Worm (Caenorhabditis elegans): ENCODE results near the gene fip-1.

- TF ChIP-seq elt-2 (tag; optimal IDR thresholded peaks at IDR 0.05), result no peak
- TF ChIP-seq hlh-30 (tag; optimal IDR thresholded peaks at IDR 0.05; ENCODE audit: insufficient read depth), result no peak
- TF ChIP-seq pqm-1 (tag; optimal IDR thresholded peaks at IDR 0.05), result no peak
- no peak for TF ChIP-seq ref-2 (tag; optimal IDR thresholded peaks at IDR 0.05)
These were observed 46.2 kb downstream of the fip-1 start for ce11 chrIII:8685590-8686240.

Measured in whole organism, late embryonic.